Worm (Caenorhabditis elegans) whole organism, dauer: Measurements from ENCODE around the gene F14D7.9.
"Not testable (repeated sequence)": the region's sequence is repeated elsewhere in the genome, so short reads cannot be mapped to it uniquely, and the experiment has no call there.

ENCODE experiments used
- unc-62 ChIP-seq: sonication (generic microtip); optimal IDR thresholded peaks from 2 replicates; lab custom pipeline; 2017; ENCODE audit warnings: missing biosample characterization, missing genetic modification reagents, missing genetic modification characterization

Gene F14D7.9

DNA sequence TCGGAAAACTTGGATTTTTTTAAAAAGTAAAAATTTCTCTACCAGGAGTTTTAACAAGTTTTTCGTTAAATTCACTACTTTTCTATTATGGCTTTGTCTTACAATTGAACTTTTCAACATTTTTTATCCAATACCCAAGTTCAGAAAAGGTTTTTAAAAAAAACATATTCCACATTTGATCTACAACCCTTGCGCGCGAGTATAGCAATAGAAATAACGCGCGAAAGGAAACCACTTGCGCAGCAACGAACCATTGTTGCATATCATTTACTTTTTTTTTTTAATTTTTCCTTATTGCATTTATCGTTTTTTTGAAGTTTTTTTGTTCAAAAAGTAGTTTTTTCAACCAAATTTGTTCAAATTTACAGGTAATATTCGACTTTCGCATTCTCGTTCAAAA, 8.7 kb upstream of the F14D7.9 start, which contains the start of gene F40G12.11:
F40G12.11 (plus strand) TSS at position 369 of the 400 bp plus-strand sequence.
- TF ChIP-seq unc-62 (GFP tag; lab: Kevin White, UChicago) = no peak

ce11 chrV:14289363-14289762, 5.1 kb upstream of the F14D7.9 start, which contains the start of gene F14D7.1:
Gene F14D7.1 (minus strand): TSS chrV:14289463.
- TF ChIP-seq unc-62 (GFP tag; lab: Kevin White, UChicago) = no peak

DNA sequence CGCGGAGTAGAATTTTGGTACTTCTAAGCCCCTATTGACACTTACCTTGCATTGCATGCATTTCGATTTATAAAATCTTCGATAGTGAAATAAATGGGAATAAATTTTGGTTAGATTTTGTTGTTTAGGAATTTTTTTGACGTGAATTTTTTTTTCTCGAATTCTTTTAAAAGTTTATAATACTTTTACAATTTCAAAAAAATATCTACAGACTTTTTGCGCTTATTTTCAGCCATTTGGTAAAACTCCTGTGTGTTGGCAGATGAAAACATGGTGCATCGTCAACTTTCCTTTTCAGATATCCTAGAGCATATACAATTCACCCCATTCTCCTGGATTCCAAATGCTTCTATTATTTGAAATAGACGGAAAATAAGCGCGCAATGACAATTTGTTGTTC, 3.9 kb upstream of the F14D7.9 start, which contains the start of gene F14D7.18:
F14D7.18 (minus strand) TSS at position 101 of the 400 bp plus-strand sequence.
- no peak for TF ChIP-seq unc-62 (GFP tag; lab: Kevin White, UChicago)

- TF ChIP-seq unc-62 (GFP tag; lab: Kevin White, UChicago) = no peak
These were observed 765 bp upstream of the F14D7.9 start, which contains the start of gene F14D7.2 for ce11 chrV:14293667-14294194. Gene F14D7.2 (minus strand): TSS chrV:14293717.

DNA sequence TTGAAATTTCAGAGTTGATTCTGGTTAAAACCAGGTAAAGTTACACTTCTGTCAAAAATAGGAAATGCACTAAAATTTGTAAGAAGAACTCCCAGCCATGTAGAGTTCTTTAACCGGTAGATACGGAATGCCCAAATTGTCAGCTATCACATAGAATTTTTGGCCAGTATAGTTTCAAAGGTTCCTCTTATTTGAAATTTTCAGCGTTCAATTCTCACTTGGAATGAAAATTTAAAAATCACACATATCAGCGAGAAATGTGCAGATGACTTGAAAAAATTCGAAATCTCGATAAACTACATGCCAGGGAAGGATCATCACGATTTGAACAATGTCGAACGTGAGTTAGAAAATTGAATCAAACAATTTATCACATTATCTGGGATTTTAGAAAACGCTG, 2.0 kb downstream of the F14D7.9 start, which contains the start of gene F14D7.3:
F14D7.3 (plus strand) TSS at position 301 of the 400 bp plus-strand sequence.
- TF ChIP-seq unc-62 (GFP tag; lab: Kevin White, UChicago) = no peak

ce11 chrV:14299569-14300064, 5.1 kb downstream of the F14D7.9 start, which contains the start of the genes spig-3 and F14D7.12:
Gene spig-3 (minus strand): TSS chrV:14299669.
Gene F14D7.12 (plus strand): TSS chrV:14300014.
- TF ChIP-seq unc-62 (GFP tag; lab: Kevin White, UChicago) = no peak

- no peak for TF ChIP-seq unc-62 (GFP tag; lab: Kevin White, UChicago)
These were observed 6.6 kb downstream of the F14D7.9 start, which contains the start of gene F14D7.6 for ce11 chrV:14301076-14301475. Gene F14D7.6 (plus strand): TSS chrV:14301413.

DNA sequence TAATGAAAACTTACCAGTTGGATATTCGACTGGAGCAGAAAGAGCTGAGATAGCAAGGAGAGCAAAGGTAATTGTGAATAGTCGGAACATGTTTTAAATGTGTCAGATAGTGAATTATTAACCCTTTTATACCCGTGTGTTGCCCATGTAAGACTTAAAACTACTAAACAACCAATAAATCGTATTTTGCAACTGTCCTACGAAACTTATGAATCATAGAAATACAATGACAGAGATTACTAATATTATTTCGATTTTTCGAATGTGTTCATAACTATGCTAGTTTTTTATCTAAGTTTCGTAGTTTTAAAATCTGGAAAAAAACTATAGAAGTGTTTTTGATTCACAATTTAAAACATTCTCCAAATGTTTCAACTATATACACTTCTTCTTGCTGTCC, 12.3 kb downstream of the F14D7.9 start, which contains the start of gene spig-4:
spig-4 (minus strand) TSS at position 101 of the 400 bp plus-strand sequence.
- TF ChIP-seq unc-62 (GFP tag; lab: Kevin White, UChicago) = not testable (repeated sequence)

- not testable (repeated sequence) for TF ChIP-seq unc-62 (GFP tag; lab: Kevin White, UChicago)
These were observed 13.7 kb downstream of the F14D7.9 start, which contains the start of gene spig-5 for ce11 chrV:14308164-14308563. Gene spig-5 (plus strand): TSS chrV:14308464.

- not testable (repeated sequence) for TF ChIP-seq unc-62 (GFP tag; lab: Kevin White, UChicago)
These were observed 15.1 kb downstream of the F14D7.9 start, which contains the start of gene F14D7.14 for ce11 chrV:14309632-14310031. Gene F14D7.14 (plus strand): TSS chrV:14309932.

- no peak for TF ChIP-seq unc-62 (GFP tag; lab: Kevin White, UChicago)
These were observed 16.6 kb downstream of the F14D7.9 start, which contains the start of gene ddn-3 for ce11 chrV:14311115-14311514. Gene ddn-3 (minus strand): TSS chrV:14311215.

DNA sequence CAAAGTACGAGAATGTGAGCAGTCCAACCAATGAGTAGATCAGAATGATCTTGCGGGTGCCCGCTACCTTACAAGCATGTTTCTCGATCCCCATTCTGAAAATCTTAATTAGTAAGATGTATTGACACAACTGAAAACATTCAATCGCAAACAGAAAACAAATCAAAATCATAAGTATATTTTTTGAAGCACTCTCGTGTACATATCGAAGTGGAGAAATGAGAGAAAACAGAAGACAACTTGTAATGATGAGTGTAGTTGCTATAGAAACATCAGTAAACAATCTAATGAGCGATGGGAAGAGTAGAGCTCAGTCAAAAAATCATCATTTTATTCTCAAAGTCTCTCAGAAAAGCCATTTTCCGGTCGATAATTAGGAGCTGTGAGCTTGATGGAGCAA, 18.2 kb downstream of the F14D7.9 start, which contains the start of gene F14D7.8:
F14D7.8 (minus strand) TSS at position 101 of the 400 bp plus-strand sequence.
- no peak for TF ChIP-seq unc-62 (GFP tag; lab: Kevin White, UChicago)

DNA sequence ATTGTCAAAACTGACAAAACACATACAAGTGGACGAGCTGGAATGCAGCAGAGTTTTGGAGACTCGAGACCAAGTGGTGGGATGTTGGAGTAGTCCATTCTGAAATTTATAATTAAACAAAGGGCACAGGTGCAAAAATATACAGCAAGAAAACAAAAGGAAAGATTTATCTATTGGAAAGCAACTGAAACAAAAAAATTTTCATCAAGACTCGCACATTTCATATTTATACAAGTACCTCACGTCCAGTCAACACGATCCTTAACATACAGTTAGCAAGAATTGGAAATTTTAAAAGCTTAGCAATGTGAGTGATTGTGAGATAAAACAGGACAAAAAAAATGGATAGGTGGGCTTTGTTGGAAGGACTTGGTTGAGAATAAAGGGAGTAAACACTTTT, 19.7 kb downstream of the F14D7.9 start, which contains the start of gene F47B8.1:
F47B8.1 (minus strand) TSS at position 101 of the 400 bp plus-strand sequence.
- no peak for TF ChIP-seq unc-62 (GFP tag; lab: Kevin White, UChicago)

- TF ChIP-seq unc-62 (GFP tag; lab: Kevin White, UChicago) = no peak
These were observed 22.0 kb downstream of the F14D7.9 start, which contains the start of gene F47B8.2 for ce11 chrV:14316525-14316924. Gene F47B8.2 (minus strand): TSS chrV:14316625.

ce11 chrV:14317204-14317603, 22.7 kb downstream of the F14D7.9 start:
- TF ChIP-seq unc-62 (GFP tag; lab: Kevin White, UChicago) = no peak

DNA sequence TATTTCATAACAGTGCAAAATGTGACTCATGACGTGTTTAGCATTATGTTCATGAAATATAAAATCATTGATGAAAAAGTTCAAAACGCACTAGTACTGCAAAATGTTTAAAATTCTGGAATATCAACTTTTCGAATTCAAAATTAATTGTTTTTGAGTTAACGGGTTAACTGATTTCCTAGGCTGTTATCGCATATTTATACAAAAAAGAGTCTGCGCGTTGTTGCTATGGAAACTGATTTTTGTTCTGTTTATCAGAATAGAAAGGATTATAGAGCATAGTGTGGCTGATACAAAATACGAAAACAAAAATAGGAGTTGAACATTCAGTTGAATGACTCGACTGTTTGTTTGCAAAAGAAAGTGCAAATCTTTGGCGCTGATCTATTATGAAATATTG, 23.1 kb downstream of the F14D7.9 start:
- no peak for TF ChIP-seq unc-62 (GFP tag; lab: Kevin White, UChicago)
